Worm (Caenorhabditis elegans) whole organism, L4/young adult: ENCODE data around the gene F57B1.5.

Source experiments
- W03F9.2 ChIP-seq: fragments of 150-350 bp; optimal IDR thresholded peaks from 2 replicates; lab custom pipeline; 2014; ENCODE audit warnings: missing biosample characterization, missing genetic modification characterization
- dao-5 ChIP-seq: sonication (generic microtip); optimal IDR thresholded peaks from 2 replicates; lab custom pipeline; 2016; ENCODE audit warnings: missing genotype, missing genetic modification characterization, moderate library complexity, missing compliant biosample characterization

DNA sequence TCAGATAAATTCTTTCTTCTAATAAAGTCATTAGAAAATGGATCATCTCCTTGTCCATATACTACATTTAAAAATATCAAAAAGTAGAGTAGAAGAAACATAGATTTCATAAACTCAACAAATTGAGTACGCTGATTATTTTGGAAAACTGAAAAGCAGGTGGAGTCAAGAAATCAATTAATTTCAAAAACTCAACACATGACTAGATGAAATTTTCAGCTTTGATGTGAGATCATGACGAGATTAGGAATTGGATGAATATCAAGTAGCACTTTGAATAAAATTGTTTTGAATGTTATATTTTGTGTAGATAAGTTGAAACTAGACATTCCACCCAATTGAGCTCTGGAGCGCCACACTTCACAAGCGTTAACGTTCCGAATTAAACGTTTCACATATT, 12.0 kb upstream of the F57B1.5 start, which contains the start of gene F57B1.1:
- no peak for TF ChIP-seq W03F9.2 (tag; lab: Kevin White, UChicago)
- TF ChIP-seq dao-5 (tag; lab: Kevin White, UChicago) = no peak
